Worm (Caenorhabditis elegans) whole organism, L2 larva: ENCODE measurements around the gene T10B5.8.
A peak's percentile ranks its signal among the peaks of the same experiment; 100 is the strongest.

Source experiments
- C34F6.9 ChIP-seq: fragments of 150-350 bp; optimal IDR thresholded peaks from 2 replicates; lab custom pipeline; 2014; ENCODE audit warnings: missing biosample characterization, missing genetic modification characterization
- F13H6.1 ChIP-seq: sonication (generic microtip); optimal IDR thresholded peaks from 2 replicates; lab custom pipeline; 2016; ENCODE audit warnings: missing genetic modification characterization, missing compliant biosample characterization
- R02D3.7 ChIP-seq: fragments of 150-350 bp; optimal IDR thresholded peaks from 2 replicates; lab custom pipeline; 2014; ENCODE audit warnings: missing biosample characterization, missing genetic modification characterization
- Y55F3AM.14 ChIP-seq: fragments of 200-800 bp; sonication (Bioruptor generic); optimal IDR thresholded peaks from 2 replicates; lab custom pipeline; 2018; ENCODE audit warnings: mild to moderate bottlenecking, missing genetic modification characterization, missing compliant biosample characterization
- ZK546.5 ChIP-seq: sonication (generic microtip); optimal IDR thresholded peaks from 2 replicates; lab custom pipeline; 2017; ENCODE audit warnings: missing biosample characterization, missing genetic modification characterization
- alr-1 ChIP-seq: fragments of 150-350 bp; optimal IDR thresholded peaks from 2 replicates; lab custom pipeline; 2014; ENCODE audit warnings: missing biosample characterization, missing genetic modification characterization
- aly-2 ChIP-seq: fragments of 150-350 bp; optimal IDR thresholded peaks from 2 replicates; lab custom pipeline; 2014; ENCODE audit warnings: missing biosample characterization, missing genetic modification characterization
- ama-1 ChIP-seq: fragments of 150-350 bp; optimal IDR thresholded peaks from 2 replicates; lab custom pipeline; 2018; ENCODE audit warnings: inconsistent platforms
- blmp-1 ChIP-seq: sonication (generic microtip); optimal IDR thresholded peaks from 2 replicates; lab custom pipeline; 2017; ENCODE audit warnings: missing genetic modification characterization, mild to moderate bottlenecking, missing compliant biosample characterization, antibody characterized with exemption, moderate library complexity; ENCODE audit not compliant: insufficient read depth
- ceh-16 ChIP-seq: fragments of 150-350 bp; optimal IDR thresholded peaks from 2 replicates; lab custom pipeline; 2014; ENCODE audit warnings: missing biosample characterization, missing genetic modification characterization
- crh-2 ChIP-seq: sonication (generic microtip); optimal IDR thresholded peaks from 2 replicates; lab custom pipeline; 2017; ENCODE audit warnings: missing biosample characterization, missing genetic modification characterization
- dmd-4 ChIP-seq: sonication (generic microtip); optimal IDR thresholded peaks from 2 replicates; lab custom pipeline; 2017; ENCODE audit warnings: missing biosample characterization, missing genetic modification characterization
- egl-27 ChIP-seq: sonication (generic microtip); optimal IDR thresholded peaks from 3 replicates; lab custom pipeline; 2017; ENCODE audit warnings: missing biosample characterization, missing genetic modification reagents, missing genetic modification characterization
- elt-1 ChIP-seq: fragments of 150-350 bp; optimal IDR thresholded peaks from 2 replicates; lab custom pipeline; 2014; ENCODE audit warnings: missing biosample characterization, missing genetic modification characterization
- elt-3 ChIP-seq: sonication (generic microtip); optimal IDR thresholded peaks from 2 replicates; lab custom pipeline; 2017; ENCODE audit warnings: missing biosample characterization, missing genetic modification characterization
- fos-1 ChIP-seq: fragments of 150-350 bp; optimal IDR thresholded peaks from 2 replicates; lab custom pipeline; 2014; ENCODE audit warnings: missing biosample characterization, missing genetic modification characterization
- gmeb-1 ChIP-seq: fragments of 150-350 bp; optimal IDR thresholded peaks from 2 replicates; lab custom pipeline; 2014; ENCODE audit warnings: missing biosample characterization, missing genetic modification characterization
- lin-11 ChIP-seq: fragments of 150-350 bp; sonication (generic microtip); optimal IDR thresholded peaks from 2 replicates; lab custom pipeline; 2014; ENCODE audit warnings: missing biosample characterization, missing genetic modification characterization, inconsistent platforms, mixed read lengths
- lin-13 ChIP-seq: fragments of 150-350 bp; optimal IDR thresholded peaks from 2 replicates; lab custom pipeline; 2014; ENCODE audit warnings: missing biosample characterization, missing genetic modification reagents, missing genetic modification characterization
- lin-39 ChIP-seq: fragments of 150-350 bp; optimal IDR thresholded peaks from 2 replicates; lab custom pipeline; 2014; ENCODE audit warnings: missing biosample characterization, missing genetic modification reagents, missing genetic modification characterization
- lsy-2 ChIP-seq, 2 experiments: fragments of 150-350 bp in 1 of 2; sonication (generic microtip) in 1 of 2; optimal IDR thresholded peaks; 2 replicates each; lab custom pipeline; 2014 to 2017; ENCODE audit warnings: missing biosample characterization in 2 of 2, missing genetic modification characterization in 2 of 2
- mab-5 ChIP-seq: fragments of 150-350 bp; optimal IDR thresholded peaks from 2 replicates; lab custom pipeline; 2014; ENCODE audit warnings: missing biosample characterization, missing genetic modification characterization
- mdl-1 ChIP-seq, 2 experiments: fragments of 150-350 bp in 1 of 2; sonication (generic microtip) in 1 of 2; optimal IDR thresholded peaks; 2 replicates each; lab custom pipeline; 2017; ENCODE audit warnings: missing biosample characterization in 2 of 2, missing genetic modification characterization in 2 of 2
- nhr-11 ChIP-seq: fragments of 150-350 bp; optimal IDR thresholded peaks from 2 replicates; lab custom pipeline; 2014; ENCODE audit warnings: missing biosample characterization, missing genetic modification characterization
- nhr-12 ChIP-seq: fragments of 150-350 bp; optimal IDR thresholded peaks from 2 replicates; lab custom pipeline; 2014; ENCODE audit warnings: missing biosample characterization, missing genetic modification characterization
- nhr-129 ChIP-seq: fragments of 150-350 bp; optimal IDR thresholded peaks from 2 replicates; lab custom pipeline; 2014; ENCODE audit warnings: missing biosample characterization, missing genetic modification characterization
- nhr-21 ChIP-seq: fragments of 150-350 bp; optimal IDR thresholded peaks from 2 replicates; lab custom pipeline; 2014; ENCODE audit warnings: missing biosample characterization, missing genetic modification characterization
- nhr-23 ChIP-seq: fragments of 150-350 bp; optimal IDR thresholded peaks from 2 replicates; lab custom pipeline; 2014; ENCODE audit warnings: missing biosample characterization, missing genetic modification reagents, missing genetic modification characterization
- nhr-237 ChIP-seq: fragments of 150-350 bp; optimal IDR thresholded peaks from 2 replicates; lab custom pipeline; 2014; ENCODE audit warnings: missing biosample characterization, missing genetic modification characterization
- nhr-25 ChIP-seq: fragments of 150-350 bp; sonication (generic microtip); optimal IDR thresholded peaks from 3 replicates; lab custom pipeline; 2014; ENCODE audit warnings: missing biosample characterization, missing genetic modification characterization
- nhr-6 ChIP-seq: fragments of 150-350 bp; optimal IDR thresholded peaks from 2 replicates; lab custom pipeline; 2014; ENCODE audit warnings: missing biosample characterization, missing genetic modification characterization
- nhr-77 ChIP-seq: fragments of 150-350 bp; optimal IDR thresholded peaks from 2 replicates; lab custom pipeline; 2014; ENCODE audit warnings: missing biosample characterization, missing genetic modification characterization
- peb-1 ChIP-seq: fragments of 150-350 bp; optimal IDR thresholded peaks from 2 replicates; lab custom pipeline; 2014; ENCODE audit warnings: missing biosample characterization, missing genetic modification characterization
- sem-4 ChIP-seq: fragments of 150-350 bp; optimal IDR thresholded peaks from 2 replicates; lab custom pipeline; 2014; ENCODE audit warnings: missing biosample characterization, missing genetic modification reagents, missing genetic modification characterization
- skn-1 ChIP-seq: sonication (generic microtip); optimal IDR thresholded peaks from 2 replicates; lab custom pipeline; 2017; ENCODE audit warnings: missing biosample characterization, missing genetic modification characterization
- sma-3 ChIP-seq: sonication (generic microtip); optimal IDR thresholded peaks from 2 replicates; lab custom pipeline; 2016; ENCODE audit warnings: missing genetic modification reagents, missing genetic modification characterization, missing compliant biosample characterization
- sma-9 ChIP-seq, 2 experiments: fragments of 150-350 bp in 1 of 2; sonication (generic microtip) in 1 of 2; optimal IDR thresholded peaks; 2 replicates each; lab custom pipeline; 2014 to 2016; ENCODE audit warnings: missing genetic modification characterization in 2 of 2, mild to moderate bottlenecking in 1 of 2, missing biosample characterization in 1 of 2, missing compliant biosample characterization in 1 of 2, missing genetic modification reagents in 1 of 2, moderate library complexity in 1 of 2
- snpc-4 ChIP-seq: fragments of 150-350 bp; optimal IDR thresholded peaks from 2 replicates; lab custom pipeline; 2014; ENCODE audit warnings: missing biosample characterization, missing genetic modification characterization
- unc-39 ChIP-seq: fragments of 150-350 bp; optimal IDR thresholded peaks from 2 replicates; lab custom pipeline; 2014; ENCODE audit warnings: missing biosample characterization, missing genetic modification characterization
- unc-55 ChIP-seq: fragments of 150-350 bp; sonication (generic microtip); optimal IDR thresholded peaks from 3 replicates; lab custom pipeline; 2014; ENCODE audit warnings: missing biosample characterization, missing genetic modification reagents, missing genetic modification characterization
- unc-62 ChIP-seq: fragments of 150-350 bp; optimal IDR thresholded peaks from 2 replicates; lab custom pipeline; 2014; ENCODE audit warnings: missing biosample characterization, missing genetic modification reagents, missing genetic modification characterization
- zag-1 ChIP-seq: fragments of 150-350 bp; optimal IDR thresholded peaks from 2 replicates; lab custom pipeline; 2014; ENCODE audit warnings: missing biosample characterization, missing genetic modification characterization
- ztf-1 ChIP-seq: fragments of 200-800 bp; sonication (Bioruptor generic); conservative IDR thresholded peaks from 2 replicates; pipeline ENCODE4 v1.3.6; 2022; ENCODE audit warnings: missing genetic modification characterization, missing compliant biosample characterization
- ztf-11 ChIP-seq: sonication (generic microtip); optimal IDR thresholded peaks from 2 replicates; lab custom pipeline; 2017; ENCODE audit warnings: missing biosample characterization, missing genetic modification characterization
- ztf-4 ChIP-seq: fragments of 150-350 bp; optimal IDR thresholded peaks from 2 replicates; lab custom pipeline; 2014; ENCODE audit warnings: missing biosample characterization, missing genetic modification characterization

The T10B5.8 gene

DNA sequence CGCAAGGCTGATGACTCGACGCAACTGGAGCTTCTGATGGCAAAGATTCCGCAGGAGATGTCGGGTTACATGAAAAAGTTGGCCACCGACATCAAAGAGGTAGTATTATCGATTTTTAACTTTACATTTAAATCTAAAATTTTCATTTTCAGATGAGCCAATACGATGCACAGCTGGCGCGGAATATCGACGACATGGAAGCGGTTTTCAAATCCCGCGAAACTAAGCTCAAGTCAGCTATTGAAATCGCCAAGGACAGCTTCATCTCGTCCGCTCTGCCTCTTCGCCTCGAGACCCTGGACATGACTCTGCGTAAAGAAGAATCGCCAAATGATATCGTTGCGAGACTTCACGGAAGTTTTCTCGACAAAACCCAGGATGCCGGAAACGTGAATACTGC is 27.8 kb downstream of the T10B5.8 start, which contains the start of gene T10B5.3:
Gene T10B5.3, minus strand, starts transcription at position 101 of the 400 bp plus-strand sequence.
- TF ChIP-seq blmp-1 (no peak), nhr-21 (no peak), dmd-4 (tag; lab: Kevin White, UChicago) (no peak), nhr-23 (tag; lab: Kevin White, UChicago) (no peak), unc-55 (GFP tag; lab: Kevin White, UChicago) (no peak), zag-1 (no peak), sem-4 (tag; lab: Kevin White, UChicago) (no peak), nhr-129 (tag; lab: Kevin White, UChicago) (no peak), R02D3.7 (tag; lab: Kevin White, UChicago) (no peak), lin-39 (tag; lab: Kevin White, UChicago) (no peak), ztf-4 (tag; lab: Kevin White, UChicago) (no peak), nhr-25 (tag; lab: Kevin White, UChicago) (no peak), lin-13 (GFP tag; lab: Kevin White, UChicago) (no peak), sma-9 (GFP tag; optimal IDR thresholded peaks at IDR 0.05; lab: Kevin White, UChicago) (no peak), sma-9 (tag; optimal IDR thresholded peaks at IDR 0.05; lab: Kevin White, UChicago) (no peak), elt-1 (tag; lab: Kevin White, UChicago) (no peak)
- TF ChIP-seq, all 48 proteins: peak for 0

ce11 chrV:1870515-1870940 is 28.7 kb downstream of the T10B5.8 start:
- TF ChIP-seq nhr-12 (tag; lab: Kevin White, UChicago) (no peak), F13H6.1 (tag; lab: Kevin White, UChicago) (no peak), mdl-1 (tag; optimal IDR thresholded peaks at IDR 0.05; lab: Kevin White, UChicago) (no peak), ztf-11 (no peak), mab-5 (tag; lab: Kevin White, UChicago) (no peak), nhr-11 (tag; lab: Kevin White, UChicago) (no peak), sma-3 (GFP tag; lab: Kevin White, UChicago) (no peak), alr-1 (tag; lab: Kevin White, UChicago) (no peak), Y55F3AM.14 (GFP tag; lab: Kevin White, UChicago) (no peak), snpc-4 (tag; lab: Kevin White, UChicago) (no peak), unc-62 (no peak)

ce11 chrV:1871768-1872296 is 30.0 kb downstream of the T10B5.8 start, which contains the start of the genes T10B5.4 and cct-7:
T10B5.4 (minus strand) TSS chrV:1871807.
cct-7 (plus strand) TSS chrV:1872246.
- TF ChIP-seq C34F6.9 (tag; lab: Kevin White, UChicago) (peak; percentile 98), crh-2 (tag; lab: Kevin White, UChicago) (peak; percentile 93), lin-11 (tag; lab: Kevin White, UChicago) (peak; percentile 84), sma-3 (GFP tag; lab: Kevin White, UChicago) (peak; percentile 65), Y55F3AM.14 (GFP tag; lab: Kevin White, UChicago) (peak; percentile 72), ztf-4 (tag; lab: Kevin White, UChicago) (peak; percentile 40), mdl-1 (tag; optimal IDR thresholded peaks at IDR 0.05; lab: Kevin White, UChicago) (peak in 1 of 2 experiments; percentile 80), nhr-12 (tag; lab: Kevin White, UChicago) (no peak), ceh-16 (tag; lab: Kevin White, UChicago) (no peak), nhr-25 (tag; lab: Kevin White, UChicago) (peak; percentile 26), aly-2 (tag; lab: Kevin White, UChicago) (no peak), nhr-6 (peak; percentile 51), F13H6.1 (tag; lab: Kevin White, UChicago) (peak; percentile 87), ztf-1 (GFP tag; lab: Robert Waterston, UW) (no peak), nhr-23 (tag; lab: Kevin White, UChicago) (no peak), ZK546.5 (tag; lab: Kevin White, UChicago) (no peak), nhr-237 (tag; lab: Kevin White, UChicago) (no peak), gmeb-1 (peak; percentile 67), snpc-4 (tag; lab: Kevin White, UChicago) (peak; percentile 65), R02D3.7 (tag; lab: Kevin White, UChicago) (no peak), blmp-1 (no peak), skn-1 (tag; lab: Kevin White, UChicago) (peak; percentile 10), nhr-21 (peak; percentile 67), peb-1 (no peak), sem-4 (tag; lab: Kevin White, UChicago) (peak; percentile 71), fos-1 (tag; lab: Kevin White, UChicago) (peak; percentile 84), elt-1 (tag; lab: Kevin White, UChicago) (no peak), zag-1 (peak; percentile 96), sma-9 (GFP tag; optimal IDR thresholded peaks at IDR 0.05; lab: Kevin White, UChicago) (peak; percentile 70), sma-9 (tag; optimal IDR thresholded peaks at IDR 0.05; lab: Kevin White, UChicago) (no peak), nhr-77 (no peak), unc-39 (no peak), lin-13 (GFP tag; lab: Kevin White, UChicago) (peak; percentile 94), mab-5 (tag; lab: Kevin White, UChicago) (peak; percentile 66), dmd-4 (tag; lab: Kevin White, UChicago) (no peak), unc-62 (no peak), egl-27 (tag; lab: Kevin White, UChicago) (peak; percentile 75), elt-3 (tag; lab: Kevin White, UChicago) (no peak), unc-55 (GFP tag; lab: Kevin White, UChicago) (peak; percentile 97), lsy-2 (tag; optimal IDR thresholded peaks at IDR 0.05; lab: Kevin White, UChicago) (peak; percentile 54 to 91), ztf-11 (no peak), nhr-11 (tag; lab: Kevin White, UChicago) (no peak), nhr-129 (tag; lab: Kevin White, UChicago) (peak; percentile 93), ama-1 (lab: Kevin White, UChicago) (no peak)
